Fruit fly (Drosophila melanogaster) whole organism, adult: ENCODE results near the gene rictor.

Experiments used
- CG11617 ChIP-seq: fragments of 200-800 bp; sonication (Bioruptor generic); optimal IDR thresholded peaks from 2 replicates; lab custom pipeline; 2017; ENCODE audit warnings: mild to moderate bottlenecking, missing biosample characterization, missing genetic modification reagents, missing genetic modification characterization
- CG14711 ChIP-seq: fragments of 200-800 bp; sonication (Bioruptor generic); optimal IDR thresholded peaks from 2 replicates; lab custom pipeline; 2018; ENCODE audit warnings: missing biosample characterization, mild to moderate bottlenecking, missing genetic modification characterization, moderate library complexity
- CG33017 ChIP-seq: fragments of 200-800 bp; sonication (Bioruptor generic); optimal IDR thresholded peaks from 2 replicates; lab custom pipeline; 2018; ENCODE audit warnings: missing biosample characterization, mild to moderate bottlenecking, missing genetic modification characterization, moderate library complexity
- CG5204 ChIP-seq: fragments of 200-800 bp; sonication (Bioruptor generic); optimal IDR thresholded peaks from 2 replicates; lab custom pipeline; 2016; ENCODE audit warnings: missing biosample characterization, missing genetic modification characterization
- Hr96 ChIP-seq: fragments of 200-800 bp; sonication (Bioruptor generic); optimal IDR thresholded peaks from 2 replicates; lab custom pipeline; 2016; ENCODE audit warnings: missing biosample characterization, missing genetic modification characterization
- Mnt ChIP-seq: fragments of 200-800 bp; sonication (Bioruptor generic); optimal IDR thresholded peaks from 2 replicates; lab custom pipeline; 2016; ENCODE audit warnings: missing biosample characterization, mild to moderate bottlenecking, missing genetic modification characterization
- bab1 ChIP-seq: fragments of 200-800 bp; sonication (Bioruptor generic); optimal IDR thresholded peaks from 3 replicates; lab custom pipeline; 2019; ENCODE audit warnings: missing biosample characterization, mild to moderate bottlenecking, missing genetic modification characterization, moderate library complexity
- cic ChIP-seq: fragments of 200-800 bp; sonication (Bioruptor generic); optimal IDR thresholded peaks from 2 replicates; lab custom pipeline; 2017; ENCODE audit warnings: missing biosample characterization, mild to moderate bottlenecking, missing genetic modification characterization, moderate library complexity
- ovo ChIP-seq: fragments of 200-800 bp; sonication (Bioruptor generic); optimal IDR thresholded peaks from 2 replicates; lab custom pipeline; 2016; ENCODE audit warnings: missing biosample characterization, missing genetic modification characterization
- pad ChIP-seq: fragments of 200-800 bp; sonication (Bioruptor generic); optimal IDR thresholded peaks from 3 replicates; lab custom pipeline; 2017; ENCODE audit warnings: missing biosample characterization, missing genetic modification characterization, mild to moderate bottlenecking, moderate library complexity, missing genetic modification reagents
- tj ChIP-seq: fragments of 200-800 bp; sonication (Bioruptor generic); optimal IDR thresholded peaks from 3 replicates; lab custom pipeline; 2017; ENCODE audit warnings: missing biosample characterization, mild to moderate bottlenecking, missing genetic modification characterization, moderate library complexity
- toe ChIP-seq: fragments of 200-800 bp; sonication (Bioruptor generic); optimal IDR thresholded peaks from 2 replicates; lab custom pipeline; 2016; ENCODE audit warnings: missing biosample characterization, missing genetic modification characterization

dm6 chrX:19294953-19295352, 33.9 kb upstream of the rictor start:
- TF ChIP-seq CG14711 (tag; lab: Kevin White, UChicago) (no peak), pad (GFP tag; lab: Kevin White, UChicago) (no peak), CG33017 (tag; lab: Kevin White, UChicago) (no peak), Mnt (no peak), ovo (GFP tag; lab: Kevin White, UChicago) (no peak), CG11617 (GFP tag; lab: Kevin White, UChicago) (no peak), CG5204 (GFP tag; lab: Kevin White, UChicago) (no peak), bab1 (GFP tag; lab: Kevin White, UChicago) (no peak), Hr96 (GFP tag; lab: Kevin White, UChicago) (no peak), toe (GFP tag; lab: Kevin White, UChicago) (no peak), cic (GFP tag; lab: Kevin White, UChicago) (no peak), tj (GFP tag; lab: Kevin White, UChicago) (no peak)
